Worm (Caenorhabditis elegans) whole organism, early embryonic: ENCODE measurements around the gene zmp-2.

Source experiments
- F13C5.2 ChIP-seq: sonication (generic microtip); optimal IDR thresholded peaks from 2 replicates; lab custom pipeline; 2017; ENCODE audit warnings: mild to moderate bottlenecking, missing genetic modification characterization, inconsistent platforms, missing compliant biosample characterization
- aly-1 ChIP-seq: sonication (generic microtip); optimal IDR thresholded peaks from 2 replicates; lab custom pipeline; 2016; ENCODE audit warnings: missing genetic modification characterization, missing compliant biosample characterization
- ama-1 ChIP-seq: fragments of 150-350 bp; optimal IDR thresholded peaks from 2 replicates; lab custom pipeline; 2014
- ceh-13 ChIP-seq: fragments of 200-800 bp; sonication (Bioruptor generic); optimal IDR thresholded peaks from 2 replicates; lab custom pipeline; 2018; ENCODE audit warnings: mild to moderate bottlenecking, missing genetic modification characterization, missing compliant biosample characterization
- ceh-36 ChIP-seq: sonication (generic microtip); optimal IDR thresholded peaks from 2 replicates; lab custom pipeline; 2016; ENCODE audit warnings: missing genetic modification characterization, inconsistent platforms, missing compliant biosample characterization
- flt-1 ChIP-seq: fragments of 200-800 bp; sonication (Bioruptor generic); IDR thresholded peaks from 2 replicates; pipeline ENCODE4 v1.3.6; 2022; ENCODE audit warnings: missing genetic modification characterization, missing compliant biosample characterization
- hmbx-1 ChIP-seq: sonication (generic microtip); optimal IDR thresholded peaks from 2 replicates; lab custom pipeline; 2016; ENCODE audit warnings: mild to moderate bottlenecking, missing genetic modification characterization, missing compliant biosample characterization
- hmg-4 ChIP-seq: fragments of 200-800 bp; sonication (Bioruptor generic); optimal IDR thresholded peaks from 2 replicates; lab custom pipeline; 2018; ENCODE audit warnings: mild to moderate bottlenecking, missing genetic modification characterization, missing compliant biosample characterization
- scrt-1 ChIP-seq: fragments of 200-800 bp; sonication (Bioruptor generic); IDR thresholded peaks from 2 replicates; pipeline ENCODE4 v1.3.6; 2022; ENCODE audit warnings: missing genetic modification characterization, missing compliant biosample characterization
- sea-1 ChIP-seq: fragments of 200-800 bp; sonication (Bioruptor generic); conservative IDR thresholded peaks from 2 replicates; pipeline ENCODE4 v1.3.6; 2022; ENCODE audit warnings: missing genetic modification characterization, missing compliant biosample characterization
- tbx-11 ChIP-seq: fragments of 200-800 bp; sonication (Bioruptor generic); IDR thresholded peaks from 2 replicates; pipeline ENCODE4 v1.3.6; 2022; ENCODE audit warnings: missing genetic modification characterization, missing compliant biosample characterization
- tbx-37 ChIP-seq: fragments of 200-800 bp; sonication (Bioruptor generic); conservative IDR thresholded peaks from 2 replicates; pipeline ENCODE4 v1.3.6; 2022; ENCODE audit warnings: missing genetic modification reagents, missing genetic modification characterization, missing compliant biosample characterization

DNA sequence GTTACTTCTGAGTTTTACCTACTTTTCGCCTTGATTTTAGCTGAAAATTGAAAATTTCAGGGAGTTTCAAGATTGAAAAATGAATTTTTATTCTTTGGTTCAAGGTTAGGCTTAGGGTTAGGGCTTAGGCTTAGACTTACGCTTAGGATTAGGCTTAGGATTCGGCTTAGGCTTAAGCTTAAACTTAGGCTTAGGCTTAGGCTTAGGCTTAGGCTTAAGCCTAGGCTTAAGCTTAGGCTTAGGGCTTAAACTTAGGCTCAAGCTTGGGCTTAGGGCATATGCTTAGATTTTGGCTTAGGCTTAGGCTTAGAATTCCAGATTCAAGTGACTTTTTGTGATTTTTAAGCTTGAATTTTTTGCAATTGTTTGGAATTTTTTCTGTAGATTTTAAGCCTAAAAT, 47.2 kb downstream of the zmp-2 start:
- TF ChIP-seq flt-1 (GFP tag; lab: Robert Waterston, UW) = no peak
- no peak for TF ChIP-seq F13C5.2 (tag; lab: Kevin White, UChicago)
- no peak for TF ChIP-seq hmbx-1 (tag; lab: Kevin White, UChicago)
- no peak for TF ChIP-seq aly-1 (tag; lab: Kevin White, UChicago)
- no peak for TF ChIP-seq ama-1
- TF ChIP-seq ceh-36 (tag; lab: Kevin White, UChicago) = peak; percentile 76
- no peak for TF ChIP-seq scrt-1 (GFP tag; lab: Robert Waterston, UW)
- TF ChIP-seq tbx-11 = no peak
- no peak for TF ChIP-seq tbx-37 (GFP tag; lab: Robert Waterston, UW)
- TF ChIP-seq ceh-13 = no peak
- TF ChIP-seq hmg-4 (GFP tag; lab: Kevin White, UChicago) = no peak
- TF ChIP-seq sea-1 (GFP tag; lab: Robert Waterston, UW) = no peak
